Fruit fly (Drosophila melanogaster): ENCODE results near the gene Aven.

Aven gene

DNA sequence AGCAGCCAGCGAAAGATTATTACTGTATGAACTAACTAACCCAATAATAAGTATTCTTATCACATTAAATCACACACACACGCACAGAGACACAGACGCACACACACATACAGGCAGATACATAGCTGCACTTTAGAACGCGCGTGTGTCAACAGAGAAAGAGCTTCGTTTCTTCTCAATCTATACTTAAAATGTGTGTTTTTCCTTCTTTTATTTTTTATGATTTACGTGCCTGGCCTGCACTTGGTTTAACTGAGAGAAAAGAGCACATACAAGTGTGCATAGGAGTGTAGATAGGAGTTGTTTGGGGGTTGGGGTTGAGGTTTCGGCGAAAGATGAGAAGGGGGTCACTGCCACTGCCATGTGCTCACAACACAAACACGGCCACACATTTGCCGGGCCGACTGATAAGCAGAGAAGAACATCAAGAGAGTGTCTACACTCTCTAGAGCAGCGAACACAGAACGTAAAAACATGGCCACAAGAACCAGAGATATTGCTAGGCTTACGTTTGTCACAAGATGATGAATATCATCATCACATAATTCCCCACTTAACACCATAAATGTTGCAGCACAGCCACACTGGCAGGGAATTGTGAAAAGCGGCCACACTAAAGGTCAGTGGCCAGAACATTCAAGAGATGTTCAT is 38.3 kb upstream of the Aven start:
- TF ChIP-seq dsx (GFP tag; optimal IDR thresholded peaks at IDR 0.05; ENCODE audit: poor library complexity, severe bottlenecking) (peak; percentile 10), acj6 (GFP tag; optimal IDR thresholded peaks at IDR 0.05) (no peak), svp (GFP tag) (peak; percentile 89), CG6276 (GFP tag; optimal IDR thresholded peaks at IDR 0.05) (no peak), OdsH (GFP tag; optimal IDR thresholded peaks at IDR 0.05) (no peak), vri (GFP tag; optimal IDR thresholded peaks at IDR 0.05) (peak; percentile 47), CG15336 (GFP tag; IDR thresholded peaks at IDR 0.05) (peak; percentile 28; the same call in 1 of the 2 replicates), CG6808 (GFP tag; optimal IDR thresholded peaks at IDR 0.05) (peak; percentile 31), pdm3 (GFP tag; optimal IDR thresholded peaks at IDR 0.05) (no peak), CG6163 (GFP tag; IDR thresholded peaks at IDR 0.05) (peak; percentile 10; the same call in 1 of the 3 replicates), fkh (GFP tag; optimal IDR thresholded peaks at IDR 0.05) (peak; percentile 71), CG7368 (GFP tag; optimal IDR thresholded peaks at IDR 0.05) (no peak), ss (GFP tag; optimal IDR thresholded peaks at IDR 0.05) (peak; percentile 26 to 61), Eip78C (GFP tag) (peak; percentile 58)

DNA sequence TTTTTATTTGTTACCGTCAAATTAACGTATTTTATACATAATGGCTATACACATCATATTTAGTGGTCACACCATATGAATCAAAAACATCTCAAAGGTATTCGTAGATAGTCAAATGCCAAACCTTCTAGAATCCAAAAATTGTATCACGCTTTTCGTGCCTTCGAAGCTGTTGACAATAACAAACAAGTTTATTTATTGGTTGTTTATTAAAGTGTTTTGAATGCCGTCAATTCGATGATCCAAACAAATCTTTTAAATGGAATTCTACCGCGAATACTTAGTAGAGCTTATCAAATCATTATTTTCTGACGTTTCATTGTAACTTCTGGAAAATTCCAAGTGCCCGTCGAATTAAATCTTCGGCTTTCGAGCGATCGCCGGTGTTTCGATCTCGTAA is 37.6 kb upstream of the Aven start:
- TF ChIP-seq Sox102F (GFP tag; optimal IDR thresholded peaks at IDR 0.05) (no peak), CG16779 (tag; optimal IDR thresholded peaks at IDR 0.05) (no peak), net (GFP tag; optimal IDR thresholded peaks at IDR 0.05) (no peak), spab (GFP tag; optimal IDR thresholded peaks at IDR 0.05) (no peak), Met (GFP tag; optimal IDR thresholded peaks at IDR 0.05) (no peak), CG1621 (tag; optimal IDR thresholded peaks at IDR 0.05) (no peak), CG32006 (GFP tag; optimal IDR thresholded peaks at IDR 0.05) (no peak), CG7368 (GFP tag; optimal IDR thresholded peaks at IDR 0.05) (no peak), OdsH (GFP tag; optimal IDR thresholded peaks at IDR 0.05) (no peak), dsx (GFP tag; optimal IDR thresholded peaks at IDR 0.05; ENCODE audit: poor library complexity, severe bottlenecking) (no peak), pdm3 (GFP tag; optimal IDR thresholded peaks at IDR 0.05) (no peak), CG11902 (GFP tag; optimal IDR thresholded peaks at IDR 0.05) (no peak)

DNA sequence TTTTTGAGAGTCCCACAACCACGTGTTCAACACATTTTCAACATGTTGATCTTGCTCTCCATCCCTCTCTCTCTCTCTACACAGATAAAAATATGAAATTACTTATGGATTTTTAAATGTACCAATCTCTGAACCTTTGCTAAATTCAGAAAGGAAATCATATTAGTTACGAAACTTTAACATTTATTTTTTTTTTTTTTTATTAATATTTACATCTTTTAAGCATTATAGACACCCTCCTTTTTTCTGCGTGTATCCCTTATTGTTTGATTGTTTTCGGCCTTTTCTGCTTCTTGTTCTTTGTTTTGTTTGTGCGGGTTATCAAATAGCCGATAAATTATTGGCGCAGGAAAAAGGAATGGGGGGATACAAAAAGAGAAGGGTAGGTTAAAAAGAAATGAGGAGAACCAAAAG is 37.0 kb upstream of the Aven start:
- peak; percentile 58 for TF ChIP-seq Eip93F (GFP tag; optimal IDR thresholded peaks at IDR 0.05)
- TF ChIP-seq fkh (GFP tag; optimal IDR thresholded peaks at IDR 0.05) = peak; percentile 86
- TF ChIP-seq CG16779 (tag; optimal IDR thresholded peaks at IDR 0.05) = peak; percentile 63
- peak; percentile 77 to 83 for TF ChIP-seq ss (GFP tag; optimal IDR thresholded peaks at IDR 0.05)
- TF ChIP-seq CG11294 (GFP tag; IDR thresholded peaks at IDR 0.05) = peak; percentile 56
- TF ChIP-seq salr (GFP tag; optimal IDR thresholded peaks at IDR 0.05) = peak; percentile 28 to 65
- TF ChIP-seq CG1621 (tag; optimal IDR thresholded peaks at IDR 0.05) = peak; percentile 66
- TF ChIP-seq OdsH (GFP tag; optimal IDR thresholded peaks at IDR 0.05) = peak; percentile 85
- TF ChIP-seq CG8319 (GFP tag; optimal IDR thresholded peaks at IDR 0.05) = peak; percentile 64
- peak; percentile 80 for TF ChIP-seq CG10669 (GFP tag; optimal IDR thresholded peaks at IDR 0.05)
- peak; percentile 67 for TF ChIP-seq Sox15 (GFP tag; optimal IDR thresholded peaks at IDR 0.05)
- peak; percentile 80 for TF ChIP-seq Sox14 (GFP tag; optimal IDR thresholded peaks at IDR 0.05)
- TF ChIP-seq Met (GFP tag; optimal IDR thresholded peaks at IDR 0.05) = peak; percentile 93
- peak; percentile 78 for TF ChIP-seq Hr39 (GFP tag; optimal IDR thresholded peaks at IDR 0.05)
- peak; percentile 73 for TF ChIP-seq CG15336 (GFP tag; IDR thresholded peaks at IDR 0.05)
- TF ChIP-seq Eip78C (GFP tag) = peak; percentile 95
- TF ChIP-seq Ets21C (GFP tag; optimal IDR thresholded peaks at IDR 0.05) = peak; percentile 70
- peak; percentile 96 for TF ChIP-seq svp (GFP tag)
- peak; percentile 87 for TF ChIP-seq CG3032 (tag; optimal IDR thresholded peaks at IDR 0.05)
- peak; percentile 91 for TF ChIP-seq cyc (GFP tag; optimal IDR thresholded peaks at IDR 0.05)
- TF ChIP-seq CG6792 (GFP tag; optimal IDR thresholded peaks at IDR 0.05) = peak; percentile 84
- peak; percentile 50 for TF ChIP-seq CG9139 (GFP tag; optimal IDR thresholded peaks at IDR 0.05)
- peak; percentile 63 for TF ChIP-seq Hr4 (GFP tag; optimal IDR thresholded peaks at IDR 0.05)
- peak; percentile 66 for TF ChIP-seq Gug (GFP tag; IDR thresholded peaks at IDR 0.05)
- peak; percentile 78 for TF ChIP-seq acj6 (GFP tag; optimal IDR thresholded peaks at IDR 0.05)
- TF ChIP-seq esn (GFP tag; optimal IDR thresholded peaks at IDR 0.05) = peak; percentile 95
- peak; percentile 85 for TF ChIP-seq CG3919 (GFP tag; optimal IDR thresholded peaks at IDR 0.05)
- peak; percentile 82 for TF ChIP-seq CG8119 (GFP tag; IDR thresholded peaks at IDR 0.05)
- TF ChIP-seq Hr38 (GFP tag; optimal IDR thresholded peaks at IDR 0.05) = no peak
- TF ChIP-seq CG6854 (GFP tag; optimal IDR thresholded peaks at IDR 0.05) = peak; percentile 77
- TF ChIP-seq fd59A (GFP tag; optimal IDR thresholded peaks at IDR 0.05) = peak; percentile 66
- TF ChIP-seq pdm3 (GFP tag; optimal IDR thresholded peaks at IDR 0.05) = peak; percentile 80
- peak; percentile 85 for TF ChIP-seq achi (GFP tag; optimal IDR thresholded peaks at IDR 0.05)
- TF ChIP-seq Smox (GFP tag; optimal IDR thresholded peaks at IDR 0.05) = peak; percentile 91

All from whole organism, prepupa.